Fruit fly (Drosophila melanogaster): Measurements from ENCODE around the gene CG34124.

Gene CG34124

dm6 chr2L:4979138-4979537 lies 20.9 kb downstream of the CG34124 start, which contains the start of gene CG8891 (continued):
- TF ChIP-seq fd64A (GFP tag; optimal IDR thresholded peaks at IDR 0.05): no peak
- no peak for TF ChIP-seq gfzf (GFP tag; optimal IDR thresholded peaks at IDR 0.05)
- TF ChIP-seq maf-S (GFP tag; optimal IDR thresholded peaks at IDR 0.05): no peak
- TF ChIP-seq CG13287 (GFP tag; IDR thresholded peaks at IDR 0.05; ENCODE audit: partially characterized antibody): peak; percentile 16; the same call in 1 of the 2 replicates
- no peak for TF ChIP-seq CG15269 (tag; optimal IDR thresholded peaks at IDR 0.05)
- no peak for TF ChIP-seq HHEX (GFP tag; optimal IDR thresholded peaks at IDR 0.05)
- no peak for TF ChIP-seq h (optimal IDR thresholded peaks at IDR 0.05)
- no peak for TF ChIP-seq eve (GFP tag; optimal IDR thresholded peaks at IDR 0.05)
- TF ChIP-seq chinmo (GFP tag; IDR thresholded peaks at IDR 0.05; ENCODE audit: partially characterized antibody): 0 out of 4 replicates have a peak, but pooled peaks have one; percentile 64
- no peak for TF ChIP-seq CkIIα-i1 (GFP tag; IDR thresholded peaks at IDR 0.05)
- TF ChIP-seq repo (GFP tag; optimal IDR thresholded peaks at IDR 0.05): no peak
- peak; percentile 97 for TF ChIP-seq CG6254 (GFP tag; optimal IDR thresholded peaks at IDR 0.05)
- TF ChIP-seq pzg (GFP tag; optimal IDR thresholded peaks at IDR 0.05): peak; percentile 8
- peak; percentile 77 for TF ChIP-seq Dp (GFP tag; optimal IDR thresholded peaks at IDR 0.05)
- no peak for TF ChIP-seq gsb-n (tag; optimal IDR thresholded peaks at IDR 0.05)
- TF ChIP-seq MBD-R2 (GFP tag; IDR thresholded peaks at IDR 0.05): peak; percentile 52
- TF ChIP-seq CG2889 (GFP tag; IDR thresholded peaks at IDR 0.05): no peak
- TF ChIP-seq wdn (GFP tag; IDR thresholded peaks at IDR 0.05): no peak
- TF ChIP-seq cad (GFP tag; optimal IDR thresholded peaks at IDR 0.05): no peak
- TF ChIP-seq sd (tag; optimal IDR thresholded peaks at IDR 0.05): no peak
- no peak for TF ChIP-seq CG10979 (tag; optimal IDR thresholded peaks at IDR 0.05)
- no peak for TF ChIP-seq gcm2 (GFP tag; optimal IDR thresholded peaks at IDR 0.05)
- TF ChIP-seq CG11696 (GFP tag; IDR thresholded peaks at IDR 0.05): no peak
- TF ChIP-seq ind (GFP tag; optimal IDR thresholded peaks at IDR 0.05): no peak
- no peak for TF ChIP-seq CG5245 (GFP tag; optimal IDR thresholded peaks at IDR 0.05)
- TF ChIP-seq Med (GFP tag): peak; percentile 25
- TF ChIP-seq yki (optimal IDR thresholded peaks at IDR 0.05): no peak
- TF ChIP-seq fu2 (GFP tag; optimal IDR thresholded peaks at IDR 0.05): no peak
- TF ChIP-seq luna (GFP tag; optimal IDR thresholded peaks at IDR 0.05): no peak
- TF ChIP-seq nmo (GFP tag; optimal IDR thresholded peaks at IDR 0.05): no peak
- no peak for TF ChIP-seq ac (GFP tag; optimal IDR thresholded peaks at IDR 0.05)
- TF ChIP-seq CG11695 (GFP tag; IDR thresholded peaks at IDR 0.05): no peak
- TF ChIP-seq Dref (GFP tag; IDR thresholded peaks at IDR 0.05): no peak
- TF ChIP-seq btn (GFP tag; optimal IDR thresholded peaks at IDR 0.05): no peak
- TF ChIP-seq CG18011 (GFP tag; optimal IDR thresholded peaks at IDR 0.05): peak; percentile 17
- no peak for TF ChIP-seq Nf-YB (GFP tag; optimal IDR thresholded peaks at IDR 0.05)

- TF ChIP-seq CG6175 (GFP tag; IDR thresholded peaks at IDR 0.05) (peak; percentile 92), CG4424 (GFP tag; optimal IDR thresholded peaks at IDR 0.05) (peak; percentile 99), CG8089 (GFP tag; optimal IDR thresholded peaks at IDR 0.05) (peak; percentile 95), CG4360 (GFP tag; IDR thresholded peaks at IDR 0.05) (peak; percentile 45; the same call in 1 of the 2 replicates), bowl (GFP tag; IDR thresholded peaks at IDR 0.05) (peak; percentile 74), CG6654 (GFP tag; optimal IDR thresholded peaks at IDR 0.05) (peak; percentile 86), wdn (GFP tag; IDR thresholded peaks at IDR 0.05) (peak; percentile 90), bigmax (GFP tag; optimal IDR thresholded peaks at IDR 0.05) (no peak), Tbp (GFP tag; optimal IDR thresholded peaks at IDR 0.05) (peak; percentile 75), her (GFP tag; optimal IDR thresholded peaks at IDR 0.05) (peak; percentile 84), psq (GFP tag; optimal IDR thresholded peaks at IDR 0.05) (peak; percentile 93), kah (GFP tag; optimal IDR thresholded peaks at IDR 0.05) (peak; percentile 87), HLH3B (GFP tag; IDR thresholded peaks at IDR 0.05) (peak; percentile 94), exex (tag; optimal IDR thresholded peaks at IDR 0.05) (peak; percentile 83), pnt (GFP tag; optimal IDR thresholded peaks at IDR 0.05) (peak; percentile 97), Usf (GFP tag; optimal IDR thresholded peaks at IDR 0.05) (peak; percentile 98), CG3407 (GFP tag; optimal IDR thresholded peaks at IDR 0.05) (peak; percentile 94), sqz (GFP tag; optimal IDR thresholded peaks at IDR 0.05) (peak; percentile 94)
Measured at dm6 chr2L:4981278-4981966, 23.2 kb downstream of the CG34124 start, which contains the start of the genes CG8892 and CG34126. Gene CG8892 (minus strand): TSS chr2L:4981592. Gene CG34126 (plus strand): TSS chr2L:4981614.

Data from whole organism, embryonic.